Fruit fly (Drosophila melanogaster): ENCODE results near the gene CG7778.
A peak's percentile ranks its signal among the peaks of the same experiment; 100 is the strongest.

CG7778 gene

DNA sequence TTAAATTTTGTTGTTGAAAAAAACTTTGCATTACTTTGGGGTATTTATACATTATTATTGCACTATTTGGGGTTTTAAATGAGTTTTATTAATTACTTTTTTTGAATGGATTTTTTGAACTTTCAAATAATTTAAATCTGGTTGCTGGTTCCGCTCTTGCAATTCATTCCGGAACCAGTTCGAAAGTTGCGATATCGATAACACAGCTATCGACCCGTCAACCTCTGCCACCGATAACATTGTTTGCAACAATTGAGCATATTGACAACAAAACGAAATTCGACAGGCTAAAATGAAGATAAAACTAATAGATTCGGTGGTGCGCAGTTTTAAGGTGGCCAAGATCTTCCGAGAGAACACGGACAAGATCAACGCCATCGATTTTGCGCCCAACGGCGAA, 27.8 kb downstream of the CG7778 start, which contains the start of gene Wdr82 (continued):
- TF ChIP-seq CG34224 (GFP tag; IDR thresholded peaks at IDR 0.05; ENCODE audit: partially characterized antibody): peak; percentile 93
- TF ChIP-seq CG2120 (GFP tag; optimal IDR thresholded peaks at IDR 0.05): no peak
- peak; percentile 83 for TF ChIP-seq ato (GFP tag; IDR thresholded peaks at IDR 0.05; ENCODE audit: partially characterized antibody)
- peak; percentile 5 for TF ChIP-seq Sin3A (optimal IDR thresholded peaks at IDR 0.05)
- TF ChIP-seq CG4617 (GFP tag; optimal IDR thresholded peaks at IDR 0.05; ENCODE audit: borderline replicate concordance): peak; percentile 6
- peak; percentile 84 for TF ChIP-seq zen2 (GFP tag; IDR thresholded peaks at IDR 0.05; ENCODE audit: partially characterized antibody)
- TF ChIP-seq CG2116 (GFP tag; optimal IDR thresholded peaks at IDR 0.05): peak; percentile 61
- TF ChIP-seq Bgb (GFP tag; IDR thresholded peaks at IDR 0.05; ENCODE audit: partially characterized antibody): peak; percentile 68; the same call in 1 of the 2 replicates
- TF ChIP-seq crp (GFP tag; optimal IDR thresholded peaks at IDR 0.05): peak in 1 of 2 experiments; percentile 8
- TF ChIP-seq inv (GFP tag; IDR thresholded peaks at IDR 0.05; ENCODE audit: partially characterized antibody): peak; percentile 36; the same call in 1 of the 2 replicates
- peak; percentile 52 for TF ChIP-seq Myb (GFP tag; optimal IDR thresholded peaks at IDR 0.05)

DNA sequence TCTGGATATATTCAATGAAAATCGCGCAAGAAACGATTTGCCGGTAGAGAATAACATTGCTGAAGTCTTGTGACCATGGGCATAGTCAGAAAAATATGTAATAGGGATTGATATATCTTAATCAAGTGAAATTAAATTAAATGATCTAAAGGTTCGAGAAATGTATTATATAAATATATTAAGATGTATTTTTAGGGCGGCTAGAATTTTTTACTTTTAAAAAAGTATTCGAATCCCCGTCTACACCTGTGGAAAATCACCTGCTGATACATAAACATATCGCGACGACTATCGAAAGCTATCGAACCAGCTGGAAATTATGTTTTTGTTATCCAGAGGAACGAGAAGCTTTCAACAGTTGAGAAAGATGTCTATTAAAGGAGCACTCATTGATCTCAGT, 30.3 kb downstream of the CG7778 start, which contains the start of the genes CG13390 and CG17294:
Gene CG13390, minus strand, starts transcription at position 81 of the 400 bp plus-strand sequence.
Gene CG17294, plus strand, starts transcription at position 319 of the 400 bp plus-strand sequence.
- TF ChIP-seq CG5180 (GFP tag; optimal IDR thresholded peaks at IDR 0.05) (peak; percentile 94), CG11456 (GFP tag; IDR thresholded peaks at IDR 0.05) (peak; percentile 99), sna (GFP tag; IDR thresholded peaks at IDR 0.05; ENCODE audit: partially characterized antibody) (peak; percentile 83), Jarid2 (GFP tag; optimal IDR thresholded peaks at IDR 0.05) (peak; percentile 95), Hr39 (optimal IDR thresholded peaks at IDR 0.05) (no peak), CG11247 (GFP tag; IDR thresholded peaks at IDR 0.05) (peak; percentile 99), dm (GFP tag; optimal IDR thresholded peaks at IDR 0.05) (peak; percentile 87), Trl (optimal IDR thresholded peaks at IDR 0.05) (no peak), Trl (GFP tag; optimal IDR thresholded peaks at IDR 0.05) (peak; percentile 92), z (GFP tag; IDR thresholded peaks at IDR 0.05) (peak; percentile 84), CG13894 (tag; optimal IDR thresholded peaks at IDR 0.05) (peak; percentile 100), ash1 (GFP tag; optimal IDR thresholded peaks at IDR 0.05) (peak; percentile 98), ab (GFP tag; optimal IDR thresholded peaks at IDR 0.05) (peak; percentile 76), CG12236 (GFP tag; optimal IDR thresholded peaks at IDR 0.05) (peak; percentile 85), Abd-B (GFP tag; optimal IDR thresholded peaks at IDR 0.05) (peak; percentile 100), CG10565 (GFP tag; optimal IDR thresholded peaks at IDR 0.05) (peak; percentile 93), Blimp-1 (GFP tag; optimal IDR thresholded peaks at IDR 0.05) (peak; percentile 99), CG7786 (GFP tag; optimal IDR thresholded peaks at IDR 0.05) (peak; percentile 91), CG6254 (GFP tag; optimal IDR thresholded peaks at IDR 0.05) (peak; percentile 97), CG1832 (GFP tag; optimal IDR thresholded peaks at IDR 0.05) (peak; percentile 2), D19A (tag; optimal IDR thresholded peaks at IDR 0.05) (peak; percentile 98), pan (optimal IDR thresholded peaks at IDR 0.05) (no peak), pan (GFP tag; optimal IDR thresholded peaks at IDR 0.05 in 1 of 2, IDR thresholded peaks at IDR 0.05 in 1 of 2) (peak in 1 of 2 experiments; percentile 100), CG1792 (GFP tag; optimal IDR thresholded peaks at IDR 0.05) (peak; percentile 77), ham (GFP tag; IDR thresholded peaks at IDR 0.05) (peak; percentile 99), CG12071 (GFP tag; optimal IDR thresholded peaks at IDR 0.05) (peak; percentile 99), Oaz (GFP tag; IDR thresholded peaks at IDR 0.05) (peak; percentile 99), CG11560 (tag; IDR thresholded peaks at IDR 0.05) (peak; percentile 95), pb (GFP tag; optimal IDR thresholded peaks at IDR 0.05) (peak; percentile 69), CG5953 (GFP tag; IDR thresholded peaks at IDR 0.05) (peak; percentile 99), Nf-YB (GFP tag; optimal IDR thresholded peaks at IDR 0.05) (peak; percentile 91), al (GFP tag; IDR thresholded peaks at IDR 0.05) (peak; percentile 100), toy (GFP tag; IDR thresholded peaks at IDR 0.05) (peak; percentile 99), ap (GFP tag; IDR thresholded peaks at IDR 0.05) (peak; percentile 99), CG7556 (GFP tag; optimal IDR thresholded peaks at IDR 0.05) (peak; percentile 99), D (optimal IDR thresholded peaks at IDR 0.05) (no peak), D (GFP tag; optimal IDR thresholded peaks at IDR 0.05) (peak; percentile 99), zf30C (GFP tag; optimal IDR thresholded peaks at IDR 0.05) (peak; percentile 54), CG9609 (GFP tag; optimal IDR thresholded peaks at IDR 0.05) (peak; percentile 91), Drgx (GFP tag; IDR thresholded peaks at IDR 0.05) (peak; percentile 100)

Measured in whole organism, embryonic.